Fruit fly (Drosophila melanogaster) whole organism, prepupa: ENCODE data around the gene CG10177.

Source experiments
- Blimp-1 ChIP-seq: fragments of 200-800 bp; sonication (Bioruptor generic); optimal IDR thresholded peaks from 3 replicates; lab custom pipeline; 2017; ENCODE audit warnings: missing biosample characterization, missing genetic modification characterization, mild to moderate bottlenecking, moderate library complexity, missing genetic modification reagents
- CG10631 ChIP-seq: fragments of 200-800 bp; sonication (Bioruptor generic); optimal IDR thresholded peaks from 2 replicates; lab custom pipeline; 2016; ENCODE audit warnings: missing biosample characterization, missing genetic modification characterization
- CG10669 ChIP-seq: fragments of 200-800 bp; sonication (Bioruptor generic); optimal IDR thresholded peaks from 3 replicates; lab custom pipeline; 2018; ENCODE audit warnings: missing biosample characterization, mild to moderate bottlenecking, missing genetic modification characterization, moderate library complexity
- CG11294 ChIP-seq: fragments of 200-800 bp; sonication (Bioruptor generic); IDR thresholded peaks from 2 replicates; pipeline ENCODE4 v1.3.6; 2022; ENCODE audit warnings: missing biosample characterization, missing genetic modification characterization
- CG11902 ChIP-seq: fragments of 200-800 bp; sonication (Bioruptor generic); optimal IDR thresholded peaks from 3 replicates; lab custom pipeline; 2016; ENCODE audit warnings: missing biosample characterization, missing genetic modification characterization
- CG15336 ChIP-seq: fragments of 200-800 bp; sonication (Bioruptor generic); IDR thresholded peaks from 2 replicates; pipeline ENCODE4 v1.3.6; 2022; ENCODE audit warnings: missing biosample characterization, missing genetic modification characterization
- CG1621 ChIP-seq: fragments of 200-800 bp; sonication (Bioruptor generic); optimal IDR thresholded peaks from 3 replicates; lab custom pipeline; 2018; ENCODE audit warnings: missing biosample characterization, mild to moderate bottlenecking, missing genetic modification characterization
- CG31627 ChIP-seq: fragments of 200-800 bp; sonication (Bioruptor generic); optimal IDR thresholded peaks from 3 replicates; lab custom pipeline; 2016; ENCODE audit warnings: missing biosample characterization, missing genetic modification characterization
- CG32006 ChIP-seq: fragments of 200-800 bp; sonication (Bioruptor generic); optimal IDR thresholded peaks from 3 replicates; lab custom pipeline; 2017; ENCODE audit warnings: missing biosample characterization, mild to moderate bottlenecking, missing genetic modification characterization
- CG34406 ChIP-seq: fragments of 200-800 bp; sonication (Bioruptor generic); optimal IDR thresholded peaks from 3 replicates; lab custom pipeline; 2016; ENCODE audit warnings: missing biosample characterization, missing genetic modification characterization
- CG3919 ChIP-seq: fragments of 200-800 bp; sonication (Bioruptor generic); optimal IDR thresholded peaks from 3 replicates; lab custom pipeline; 2016; ENCODE audit warnings: missing biosample characterization, missing genetic modification characterization
- CG4318 ChIP-seq: fragments of 200-800 bp; sonication (Bioruptor generic); optimal IDR thresholded peaks from 3 replicates; lab custom pipeline; 2017; ENCODE audit warnings: missing biosample characterization, mild to moderate bottlenecking, missing genetic modification characterization
- CG6163 ChIP-seq: fragments of 200-800 bp; sonication (Bioruptor generic); IDR thresholded peaks from 3 replicates; pipeline ENCODE4 v1.3.6; 2022; ENCODE audit warnings: missing biosample characterization, missing genetic modification characterization
- CG6276 ChIP-seq: fragments of 200-800 bp; sonication (Bioruptor generic); optimal IDR thresholded peaks from 2 replicates; lab custom pipeline; 2017; ENCODE audit warnings: missing biosample characterization, mild to moderate bottlenecking, missing genetic modification characterization
- CG6792 ChIP-seq: fragments of 200-800 bp; sonication (Bioruptor generic); optimal IDR thresholded peaks from 3 replicates; lab custom pipeline; 2016; ENCODE audit warnings: missing biosample characterization, missing genetic modification characterization
- CG6854 ChIP-seq: fragments of 200-800 bp; sonication (Bioruptor generic); optimal IDR thresholded peaks from 2 replicates; lab custom pipeline; 2017; ENCODE audit warnings: missing biosample characterization, mild to moderate bottlenecking, missing genetic modification characterization
- CG7368 ChIP-seq: fragments of 200-800 bp; sonication (Bioruptor generic); optimal IDR thresholded peaks from 3 replicates; lab custom pipeline; 2016; ENCODE audit warnings: missing biosample characterization, missing genetic modification characterization
- CG8319 ChIP-seq: fragments of 200-800 bp; sonication (Bioruptor generic); optimal IDR thresholded peaks from 3 replicates; lab custom pipeline; 2016; ENCODE audit warnings: missing biosample characterization, missing genetic modification characterization
- CG8632 ChIP-seq: fragments of 200-800 bp; sonication (Bioruptor generic); optimal IDR thresholded peaks from 3 replicates; lab custom pipeline; 2016; ENCODE audit warnings: missing biosample characterization, missing genetic modification characterization
- Eip75B ChIP-seq: fragments of 200-800 bp; sonication (Bioruptor generic); optimal IDR thresholded peaks from 3 replicates; lab custom pipeline; 2016; ENCODE audit warnings: missing biosample characterization, missing genetic modification characterization
- Eip78C ChIP-seq: fragments of 200-800 bp; sonication (Bioruptor generic); peaks from one replicate; lab custom pipeline; 2016; ENCODE audit warnings: missing biosample characterization, missing genetic modification characterization
- Eip93F ChIP-seq: fragments of 200-800 bp; sonication (Bioruptor generic); optimal IDR thresholded peaks from 2 replicates; lab custom pipeline; 2016; ENCODE audit warnings: missing biosample characterization, mild to moderate bottlenecking, missing genetic modification characterization
- Gug ChIP-seq: fragments of 200-800 bp; sonication (Bioruptor generic); IDR thresholded peaks from 2 replicates; pipeline ENCODE4 v1.3.6; 2022; ENCODE audit warnings: missing biosample characterization, missing genetic modification characterization
- Hr38 ChIP-seq: sonication (Bioruptor generic); optimal IDR thresholded peaks from 2 replicates; lab custom pipeline; 2016; ENCODE audit warnings: missing biosample characterization, missing genetic modification characterization
- Hr4 ChIP-seq: fragments of 200-800 bp; sonication (Bioruptor generic); optimal IDR thresholded peaks from 3 replicates; lab custom pipeline; 2016; ENCODE audit warnings: missing biosample characterization, missing genetic modification characterization
- Lpt ChIP-seq: fragments of 200-800 bp; sonication (Bioruptor generic); optimal IDR thresholded peaks from 3 replicates; lab custom pipeline; 2016; ENCODE audit warnings: missing biosample characterization, missing genetic modification characterization
- Met ChIP-seq: fragments of 200-800 bp; sonication (Bioruptor generic); optimal IDR thresholded peaks from 3 replicates; lab custom pipeline; 2016; ENCODE audit warnings: missing biosample characterization, missing genetic modification characterization
- OdsH ChIP-seq: fragments of 200-800 bp; sonication (Bioruptor generic); optimal IDR thresholded peaks from 3 replicates; lab custom pipeline; 2016; ENCODE audit warnings: missing biosample characterization, missing genetic modification characterization
- Smox ChIP-seq: fragments of 200-800 bp; sonication (Bioruptor generic); optimal IDR thresholded peaks from 3 replicates; lab custom pipeline; 2016; ENCODE audit warnings: missing biosample characterization, missing genetic modification characterization
- Sox15 ChIP-seq: fragments of 200-800 bp; sonication (Bioruptor generic); optimal IDR thresholded peaks from 3 replicates; lab custom pipeline; 2016; ENCODE audit warnings: missing biosample characterization, missing genetic modification characterization
- achi ChIP-seq: fragments of 200-800 bp; sonication (Bioruptor generic); optimal IDR thresholded peaks from 3 replicates; lab custom pipeline; 2016; ENCODE audit warnings: missing biosample characterization, missing genetic modification characterization
- acj6 ChIP-seq: fragments of 200-800 bp; sonication (Bioruptor generic); optimal IDR thresholded peaks from 3 replicates; lab custom pipeline; 2016; ENCODE audit warnings: missing biosample characterization, missing genetic modification characterization
- cyc ChIP-seq: fragments of 200-800 bp; sonication (Bioruptor generic); optimal IDR thresholded peaks from 3 replicates; lab custom pipeline; 2016; ENCODE audit warnings: missing biosample characterization, missing genetic modification characterization
- dac ChIP-seq: fragments of 200-800 bp; sonication (Bioruptor generic); optimal IDR thresholded peaks from 2 replicates; lab custom pipeline; 2017; ENCODE audit warnings: missing biosample characterization, mild to moderate bottlenecking, missing genetic modification characterization
- dsx ChIP-seq: fragments of 200-800 bp; optimal IDR thresholded peaks from 3 replicates; lab custom pipeline; 2019; ENCODE audit warnings: missing biosample characterization, mild to moderate bottlenecking, missing genetic modification characterization, moderate library complexity; ENCODE audit not compliant: poor library complexity, severe bottlenecking
- eg ChIP-seq: fragments of 200-800 bp; sonication (Bioruptor generic); IDR thresholded peaks from 3 replicates; pipeline ENCODE4 v1.3.6; 2022; ENCODE audit warnings: missing biosample characterization, missing genetic modification characterization
- esn ChIP-seq: fragments of 200-800 bp; sonication (Bioruptor generic); optimal IDR thresholded peaks from 2 replicates; lab custom pipeline; 2016; ENCODE audit warnings: missing biosample characterization, mild to moderate bottlenecking, missing genetic modification characterization, moderate library complexity
- fd59A ChIP-seq: fragments of 200-800 bp; sonication (Bioruptor generic); optimal IDR thresholded peaks from 2 replicates; lab custom pipeline; 2017; ENCODE audit warnings: missing biosample characterization, mild to moderate bottlenecking, missing genetic modification characterization, missing genetic modification reagents
- fd85E ChIP-seq: fragments of 200-800 bp; sonication (Bioruptor generic); optimal IDR thresholded peaks from 3 replicates; lab custom pipeline; 2016; ENCODE audit warnings: missing biosample characterization, missing genetic modification characterization
- lz ChIP-seq: fragments of 200-800 bp; sonication (Bioruptor generic); optimal IDR thresholded peaks from 3 replicates; lab custom pipeline; 2016; ENCODE audit warnings: missing biosample characterization, missing genetic modification characterization
- net ChIP-seq: fragments of 200-800 bp; sonication (Bioruptor generic); optimal IDR thresholded peaks from 3 replicates; lab custom pipeline; 2016; ENCODE audit warnings: missing biosample characterization, missing genetic modification characterization
- pdm3 ChIP-seq: fragments of 200-800 bp; sonication (Bioruptor generic); optimal IDR thresholded peaks from 3 replicates; lab custom pipeline; 2016; ENCODE audit warnings: missing biosample characterization, missing genetic modification characterization
- salr ChIP-seq, 2 experiments: fragments of 200-800 bp; sonication (Bioruptor generic); optimal IDR thresholded peaks; 3 replicates each; lab custom pipeline; 2016 to 2018; ENCODE audit warnings: missing biosample characterization in 2 of 2, missing genetic modification characterization in 2 of 2, mild to moderate bottlenecking in 1 of 2
- spab ChIP-seq: fragments of 200-800 bp; sonication (Bioruptor generic); optimal IDR thresholded peaks from 2 replicates; lab custom pipeline; 2017; ENCODE audit warnings: missing biosample characterization, mild to moderate bottlenecking, missing genetic modification characterization, missing genetic modification reagents
- ss ChIP-seq, 2 experiments: fragments of 200-800 bp; sonication (Bioruptor generic); optimal IDR thresholded peaks; 2 replicates in 1 of 2; 3 replicates in 1 of 2; lab custom pipeline; 2017 to 2018; ENCODE audit warnings: mild to moderate bottlenecking in 2 of 2, missing biosample characterization in 2 of 2, missing genetic modification characterization in 2 of 2, moderate library complexity in 1 of 2
- svp ChIP-seq: fragments of 200-800 bp; sonication (Bioruptor generic); peaks from one replicate; lab custom pipeline; 2016; ENCODE audit warnings: missing biosample characterization, missing genetic modification characterization
- topi ChIP-seq: fragments of 200-800 bp; sonication (Bioruptor generic); optimal IDR thresholded peaks from 3 replicates; lab custom pipeline; 2016; ENCODE audit warnings: missing biosample characterization, missing genetic modification characterization
- vri ChIP-seq: fragments of 200-800 bp; sonication (Bioruptor generic); optimal IDR thresholded peaks from 3 replicates; lab custom pipeline; 2016; ENCODE audit warnings: missing biosample characterization, mild to moderate bottlenecking, missing genetic modification characterization

CG10177 gene

dm6 chr3R:23496488-23496887 is 24.9 kb downstream of the CG10177 start (continued):
- TF ChIP-seq Eip75B (GFP tag; lab: Kevin White, UChicago) (no peak), CG7368 (GFP tag; lab: Kevin White, UChicago) (peak; percentile 3), CG10669 (peak; percentile 9), CG11902 (GFP tag; lab: Kevin White, UChicago) (peak; percentile 34), Lpt (GFP tag; lab: Kevin White, UChicago) (no peak), CG3919 (GFP tag; lab: Kevin White, UChicago) (peak; percentile 35), fd59A (GFP tag; lab: Kevin White, UChicago) (no peak)
- TF ChIP-seq, all 60 proteins: peak for 34

- no peak for TF ChIP-seq acj6 (GFP tag; lab: Kevin White, UChicago)
- no peak for TF ChIP-seq dsx (GFP tag; lab: Kevin White, UChicago)
- TF ChIP-seq, all 60 proteins: peak for 0
Observed at dm6 chr3R:23487201-23487600, 34.2 kb downstream of the CG10177 start, which contains the start of gene Ir94h. TSS of gene Ir94h (plus strand) at chr3R:23487501.

dm6 chr3R:23486743-23487142 is 34.6 kb downstream of the CG10177 start:
- TF ChIP-seq CG4318 (GFP tag; lab: Kevin White, UChicago) (no peak), Blimp-1 (peak; percentile 76), Gug (GFP tag; lab: Robert Waterston, UW) (no peak), Eip78C (peak; percentile 95), Met (peak; percentile 91), salr (GFP tag; optimal IDR thresholded peaks at IDR 0.05; lab: Kevin White, UChicago) (no peak), CG11294 (GFP tag; lab: Robert Waterston, UW) (no peak), CG31627 (GFP tag; lab: Kevin White, UChicago) (peak; percentile 88), CG15336 (GFP tag; lab: Robert Waterston, UW) (no peak), Hr38 (GFP tag; lab: Kevin White, UChicago) (no peak), fd59A (GFP tag; lab: Kevin White, UChicago) (no peak), CG8632 (GFP tag; lab: Kevin White, UChicago) (peak; percentile 81), CG8319 (GFP tag; lab: Kevin White, UChicago) (peak; percentile 75), vri (GFP tag; lab: Kevin White, UChicago) (peak; percentile 75), Sox15 (GFP tag; lab: Kevin White, UChicago) (peak; percentile 80), CG32006 (GFP tag; lab: Kevin White, UChicago) (peak; percentile 3), CG3919 (GFP tag; lab: Kevin White, UChicago) (peak; percentile 84), spab (GFP tag; lab: Kevin White, UChicago) (no peak), dac (GFP tag; lab: Kevin White, UChicago) (no peak), Smox (GFP tag; lab: Kevin White, UChicago) (peak; percentile 88), fd85E (GFP tag; lab: Kevin White, UChicago) (peak; percentile 61), CG6792 (GFP tag; lab: Kevin White, UChicago) (peak; percentile 88), Hr4 (GFP tag; lab: Kevin White, UChicago) (no peak), net (peak; percentile 68), OdsH (peak; percentile 73), CG10669 (peak; percentile 2), CG6276 (GFP tag; lab: Kevin White, UChicago) (no peak), eg (GFP tag; lab: Robert Waterston, UW) (no peak), lz (peak; percentile 87), CG1621 (tag; lab: Kevin White, UChicago) (no peak), esn (GFP tag; lab: Kevin White, UChicago) (peak; percentile 91), CG34406 (GFP tag; lab: Kevin White, UChicago) (peak; percentile 82), CG6854 (GFP tag; lab: Kevin White, UChicago) (peak; percentile 67), ss (GFP tag; optimal IDR thresholded peaks at IDR 0.05; lab: Kevin White, UChicago) (peak in 1 of 2 experiments; percentile 22), cyc (GFP tag; lab: Kevin White, UChicago) (peak; percentile 88), CG10631 (GFP tag; lab: Kevin White, UChicago) (peak; percentile 57), Eip75B (GFP tag; lab: Kevin White, UChicago) (peak; percentile 77), topi (GFP tag; lab: Kevin White, UChicago) (peak; percentile 89), pdm3 (GFP tag; lab: Kevin White, UChicago) (peak; percentile 83), achi (GFP tag; lab: Kevin White, UChicago) (peak; percentile 79), Eip93F (GFP tag; lab: Kevin White, UChicago) (peak; percentile 58), CG6163 (peak; percentile 70), svp (GFP tag; lab: Kevin White, UChicago) (peak; percentile 95), CG11902 (GFP tag; lab: Kevin White, UChicago) (peak; percentile 86)
